Worm (Caenorhabditis elegans): ENCODE data around the gene idpb-4.

idpb-4 gene

ce11 chrII:8743379-8744173 lies 6.2 kb upstream of the idpb-4 start, which contains the start of gene mak-1:
mak-1 (plus strand) TSS chrII:8744071.
- TF ChIP-seq hmg-1.1 (GFP tag; IDR thresholded peaks at IDR 0.05) (0 out of 2 replicates have a peak, but pooled peaks have one; percentile 15), snpc-4 (tag; optimal IDR thresholded peaks at IDR 0.05) (no peak), hlh-30 (tag; optimal IDR thresholded peaks at IDR 0.05; ENCODE audit: insufficient read depth) (peak; percentile 48), unc-62 (GFP tag; optimal IDR thresholded peaks at IDR 0.05 in 1 of 2) (peak in 1 of 2 experiments; percentile 33), unc-62 (tag; optimal IDR thresholded peaks at IDR 0.05) (no peak), madf-9 (GFP tag; conservative IDR thresholded peaks at IDR 0.05) (peak; percentile 36; the same call in 1 of the 2 replicates), lin-38 (GFP tag; IDR thresholded peaks at IDR 0.05) (0 out of 2 replicates have a peak, but pooled peaks have one; percentile 21), gei-8 (GFP tag; optimal IDR thresholded peaks at IDR 0.05) (no peak), nhr-28 (tag; optimal IDR thresholded peaks at IDR 0.05) (peak; percentile 96), dpl-1 (GFP tag; optimal IDR thresholded peaks at IDR 0.05) (no peak), ama-1 (optimal IDR thresholded peaks at IDR 0.05) (peak; percentile 94), ZK337.2 (GFP tag; IDR thresholded peaks at IDR 0.05) (no peak), daf-16 (GFP tag; optimal IDR thresholded peaks at IDR 0.05) (no peak), daf-16 (tag; optimal IDR thresholded peaks at IDR 0.05) (peak; percentile 68), vab-7 (GFP tag; IDR thresholded peaks at IDR 0.05) (0 out of 2 replicates have a peak, but pooled peaks have one; percentile 4), hif-1 (tag; optimal IDR thresholded peaks at IDR 0.05) (peak in 1 of 2 experiments; percentile 45), nhr-11 (tag; optimal IDR thresholded peaks at IDR 0.05) (peak; percentile 23), ctbp-1 (GFP tag; IDR thresholded peaks at IDR 0.05) (no peak), nhr-48 (tag; optimal IDR thresholded peaks at IDR 0.05) (peak; percentile 87), nhr-10 (tag; optimal IDR thresholded peaks at IDR 0.05) (peak; percentile 77), ceh-28 (tag; optimal IDR thresholded peaks at IDR 0.05) (peak; percentile 8), aha-1 (tag) (peak; percentile 96), hlh-11 (tag; optimal IDR thresholded peaks at IDR 0.05) (peak; percentile 74), lsy-2 (tag; optimal IDR thresholded peaks at IDR 0.05) (peak in 1 of 2 experiments; percentile 33), dve-1 (tag; optimal IDR thresholded peaks at IDR 0.05; ENCODE audit: insufficient read depth) (peak; percentile 73), arid-1 (GFP tag; conservative IDR thresholded peaks at IDR 0.05) (peak; percentile 39; the same call in 1 of the 2 replicates), nhr-6 (tag; optimal IDR thresholded peaks at IDR 0.05) (peak; percentile 39), tra-1 (GFP tag; IDR thresholded peaks at IDR 0.05) (0 out of 2 replicates have a peak, but pooled peaks have one; percentile 21), nhr-111 (GFP tag; optimal IDR thresholded peaks at IDR 0.05) (no peak), rbr-2 (tag; optimal IDR thresholded peaks at IDR 0.05) (no peak), mdl-1 (tag; optimal IDR thresholded peaks at IDR 0.05) (peak; percentile 27 to 88), lin-1 (GFP tag; IDR thresholded peaks at IDR 0.05) (no peak), R02D3.7 (tag; optimal IDR thresholded peaks at IDR 0.05) (no peak), dmd-6 (GFP tag; IDR thresholded peaks at IDR 0.05) (peak; percentile 52; the same call in 1 of the 2 replicates), dmd-8 (GFP tag; IDR thresholded peaks at IDR 0.05) (no peak), nhr-42 (GFP tag; IDR thresholded peaks at IDR 0.05) (no peak), F10B5.3 (tag; optimal IDR thresholded peaks at IDR 0.05) (no peak), pqm-1 (tag; optimal IDR thresholded peaks at IDR 0.05) (peak; percentile 37), zag-1 (tag; optimal IDR thresholded peaks at IDR 0.05) (no peak), T26A8.4 (GFP tag; IDR thresholded peaks at IDR 0.05) (peak; percentile 43; the same call in 1 of the 2 replicates), nhr-102 (tag; optimal IDR thresholded peaks at IDR 0.05) (peak; percentile 51), Y48G9A.11 (GFP tag; IDR thresholded peaks at IDR 0.05) (peak; percentile 30; the same call in 1 of the 2 replicates), mes-2 (tag; optimal IDR thresholded peaks at IDR 0.05; ENCODE audit: poor library complexity, severe bottlenecking) (peak; percentile 20)

Measured in whole organism, L4 larva.